Fruit fly (Drosophila melanogaster) whole organism, embryonic: ENCODE measurements around the gene Pif1.

Experiments used
- CG1603 ChIP-seq: fragments of 200-800 bp; sonication (Bioruptor generic); optimal IDR thresholded peaks from 2 replicates; lab custom pipeline; 2019; ENCODE audit warnings: missing biosample characterization, mild to moderate bottlenecking, missing genetic modification characterization, moderate library complexity
- Dp ChIP-seq: fragments of 200-800 bp; sonication (Bioruptor generic); optimal IDR thresholded peaks from 2 replicates; lab custom pipeline; 2018; ENCODE audit warnings: missing biosample characterization, mild to moderate bottlenecking, missing genetic modification characterization, moderate library complexity
- Hr3 ChIP-seq: fragments of 200-800 bp; sonication (Bioruptor generic); optimal IDR thresholded peaks from 3 replicates; lab custom pipeline; 2016; ENCODE audit warnings: missing biosample characterization, missing genetic modification characterization
- Hsf ChIP-seq: fragments of 200-800 bp; sonication (Bioruptor generic); optimal IDR thresholded peaks from 3 replicates; lab custom pipeline; 2016; ENCODE audit warnings: missing biosample characterization, missing genetic modification characterization
- dysf ChIP-seq: fragments of 200-800 bp; sonication (Bioruptor generic); IDR thresholded peaks from 3 replicates; pipeline ENCODE4 v1.3.6; 2022; ENCODE audit warnings: missing biosample characterization, missing genetic modification characterization
- hth ChIP-seq: fragments of >200 bp; optimal IDR thresholded peaks from 2 replicates; lab custom pipeline; 2017; ENCODE audit warnings: inconsistent platforms

DNA sequence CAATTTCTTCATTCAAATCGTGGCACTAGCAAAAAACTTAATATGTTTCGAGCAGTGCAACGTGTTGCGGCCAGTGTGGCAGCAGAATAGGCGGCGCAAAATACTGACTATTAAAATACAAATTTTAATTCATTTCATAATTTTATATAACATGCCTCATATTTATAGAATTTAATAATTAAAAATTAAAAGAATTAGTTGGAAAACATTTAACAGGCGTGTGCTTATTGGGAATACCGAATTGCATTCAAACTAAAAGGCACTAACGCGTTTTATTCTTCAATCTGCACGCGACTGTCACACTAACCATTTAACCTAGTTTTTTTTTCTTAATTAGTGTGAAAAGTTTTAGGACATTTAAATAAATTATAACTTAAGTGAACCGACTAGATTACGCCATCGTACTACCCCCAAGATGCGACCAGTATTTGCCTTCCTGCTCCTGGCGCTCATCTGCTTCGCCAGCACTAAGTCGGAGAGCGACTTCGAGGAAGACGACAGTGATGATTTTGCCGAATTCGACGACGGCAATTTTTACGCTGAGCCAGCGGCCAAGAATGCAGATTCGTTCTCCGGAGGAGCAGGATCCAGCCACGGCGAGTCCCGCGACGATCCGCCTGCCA lies 44.9 kb upstream of the Pif1 start, which contains the start of the genes LeuRS and CG17593:
- no peak for TF ChIP-seq CG1603 (tag; lab: Kevin White, UChicago)
- TF ChIP-seq Dp: peak; percentile 33
- TF ChIP-seq Hsf (GFP tag; lab: Kevin White, UChicago): no peak
- no peak for TF ChIP-seq dysf (GFP tag; lab: Robert Waterston, UW)
- TF ChIP-seq hth: no peak
- TF ChIP-seq Hr3 (GFP tag; lab: Kevin White, UChicago): peak; percentile 74
